Fruit fly (Drosophila melanogaster) whole organism, embryonic: Measurements from ENCODE around the gene Grasp65.

Experiments
- Antp ChIP-seq: fragments of 200-800 bp; sonication (Bioruptor generic); optimal IDR thresholded peaks from 3 replicates; lab custom pipeline; 2016; ENCODE audit warnings: missing biosample characterization, missing genetic modification characterization
- Asciz ChIP-seq: fragments of 200-800 bp; sonication (Bioruptor generic); optimal IDR thresholded peaks from 2 replicates; lab custom pipeline; 2017; ENCODE audit warnings: missing biosample characterization, mild to moderate bottlenecking, missing genetic modification characterization, missing genetic modification reagents
- CG10209 ChIP-seq: fragments of 200-800 bp; sonication (Bioruptor generic); optimal IDR thresholded peaks from 3 replicates; lab custom pipeline; 2017; ENCODE audit warnings: missing biosample characterization, mild to moderate bottlenecking, missing genetic modification characterization, missing genetic modification reagents
- CG10979 ChIP-seq: fragments of 200-800 bp; sonication (Bioruptor generic); optimal IDR thresholded peaks from 2 replicates; lab custom pipeline; 2018; ENCODE audit warnings: missing biosample characterization, mild to moderate bottlenecking, missing genetic modification characterization, moderate library complexity
- CG11695 ChIP-seq: fragments of 200-800 bp; sonication (Bioruptor generic); IDR thresholded peaks from 3 replicates; pipeline ENCODE4 v1.3.6; 2022; ENCODE audit warnings: missing biosample characterization, missing genetic modification characterization
- CG13775 ChIP-seq: fragments of 200-800 bp; sonication (Bioruptor generic); optimal IDR thresholded peaks from 3 replicates; lab custom pipeline; 2017; ENCODE audit warnings: missing biosample characterization, mild to moderate bottlenecking, missing genetic modification characterization
- CG13894 ChIP-seq: fragments of 200-800 bp; sonication (Bioruptor generic); optimal IDR thresholded peaks from 3 replicates; lab custom pipeline; 2018; ENCODE audit warnings: missing biosample characterization, mild to moderate bottlenecking, missing genetic modification characterization, moderate library complexity
- CG14667 ChIP-seq: fragments of 200-800 bp; sonication (Bioruptor generic); IDR thresholded peaks from 2 replicates; pipeline ENCODE4 v1.3.6; 2022; ENCODE audit warnings: missing biosample characterization, missing genetic modification characterization
- CG16779 ChIP-seq: fragments of 200-800 bp; sonication (Bioruptor generic); IDR thresholded peaks from 2 replicates; pipeline ENCODE4 v1.3.6; 2022; ENCODE audit warnings: missing biosample characterization, missing genetic modification characterization
- CG16863 ChIP-seq: fragments of 200-800 bp; sonication (Bioruptor generic); optimal IDR thresholded peaks from 3 replicates; lab custom pipeline; 2016; ENCODE audit warnings: missing biosample characterization, missing genetic modification characterization
- CG17328 ChIP-seq: fragments of 200-800 bp; sonication (Bioruptor generic); IDR thresholded peaks from 2 replicates; pipeline ENCODE4 v1.3.6; 2022; ENCODE audit warnings: missing biosample characterization, missing genetic modification characterization
- CG17829 ChIP-seq: fragments of 200-800 bp; optimal IDR thresholded peaks from 2 replicates; lab custom pipeline; 2019; ENCODE audit warnings: missing biosample characterization, mild to moderate bottlenecking, missing genetic modification characterization, moderate library complexity
- CG31224 ChIP-seq: fragments of 200-800 bp; sonication (Bioruptor generic); IDR thresholded peaks from 2 replicates; pipeline ENCODE4 v1.3.6; 2022; ENCODE audit warnings: missing biosample characterization, missing genetic modification characterization
- CG4282 ChIP-seq: fragments of 200-800 bp; sonication (Bioruptor generic); optimal IDR thresholded peaks from 2 replicates; lab custom pipeline; 2016; ENCODE audit warnings: missing biosample characterization, missing genetic modification characterization
- CG4360 ChIP-seq: fragments of 200-800 bp; sonication (Bioruptor generic); IDR thresholded peaks from 2 replicates; pipeline ENCODE4 v1.3.6; 2022; ENCODE audit warnings: missing biosample characterization, missing genetic modification characterization
- CG4820 ChIP-seq: fragments of 200-800 bp; sonication (Bioruptor generic); optimal IDR thresholded peaks from 3 replicates; lab custom pipeline; 2016; ENCODE audit warnings: missing biosample characterization, missing genetic modification characterization
- CG6813 ChIP-seq: fragments of 200-800 bp; sonication (Bioruptor generic); optimal IDR thresholded peaks from 2 replicates; lab custom pipeline; 2017; ENCODE audit warnings: missing biosample characterization, missing genetic modification characterization, mild to moderate bottlenecking, moderate library complexity, missing genetic modification reagents
- CG8388 ChIP-seq: fragments of 200-800 bp; sonication (Bioruptor generic); optimal IDR thresholded peaks from 2 replicates; lab custom pipeline; 2019; ENCODE audit warnings: missing biosample characterization, mild to moderate bottlenecking, missing genetic modification characterization, moderate library complexity
- CG9727 ChIP-seq: fragments of 200-800 bp; sonication (Bioruptor generic); optimal IDR thresholded peaks from 3 replicates; lab custom pipeline; 2017; ENCODE audit warnings: missing biosample characterization, mild to moderate bottlenecking, missing genetic modification characterization
- Fer3 ChIP-seq: fragments of 200-800 bp; sonication (Bioruptor generic); optimal IDR thresholded peaks from 2 replicates; lab custom pipeline; 2018; ENCODE audit warnings: missing biosample characterization, mild to moderate bottlenecking, missing genetic modification characterization, moderate library complexity
- Gug ChIP-seq: fragments of 200-800 bp; sonication (Bioruptor generic); IDR thresholded peaks from 4 replicates; pipeline ENCODE4 v1.3.6; 2022; ENCODE audit warnings: missing biosample characterization, missing genetic modification characterization
- Hand ChIP-seq: fragments of 200-800 bp; sonication (Bioruptor generic); optimal IDR thresholded peaks from 2 replicates; lab custom pipeline; 2017; ENCODE audit warnings: mild to moderate bottlenecking, missing biosample characterization, missing genetic modification reagents, missing genetic modification characterization
- Kr ChIP-seq: fragments of 200-800 bp; sonication (Bioruptor generic); optimal IDR thresholded peaks from 2 replicates; lab custom pipeline; 2017; ENCODE audit warnings: missing biosample characterization, mild to moderate bottlenecking, missing genetic modification characterization
- Poxn ChIP-seq: fragments of 200-800 bp; sonication (Bioruptor generic); IDR thresholded peaks from 2 replicates; pipeline ENCODE4 v1.3.6; 2022; ENCODE audit warnings: missing biosample characterization, missing genetic modification characterization
- Rfx ChIP-seq: fragments of 200-800 bp; sonication (Bioruptor generic); IDR thresholded peaks from 2 replicates; pipeline ENCODE4 v1.3.6; 2022; ENCODE audit warnings: missing biosample characterization, missing genetic modification characterization
- YL-1 ChIP-seq: fragments of 200-800 bp; sonication (Bioruptor generic); optimal IDR thresholded peaks from 3 replicates; lab custom pipeline; 2017; ENCODE audit warnings: missing biosample characterization, mild to moderate bottlenecking, missing genetic modification characterization
- cwo ChIP-seq: fragments of 200-800 bp; sonication (Bioruptor generic); optimal IDR thresholded peaks from 3 replicates; lab custom pipeline; 2017; ENCODE audit warnings: missing biosample characterization, missing genetic modification characterization, mild to moderate bottlenecking, moderate library complexity, missing genetic modification reagents
- dm ChIP-seq: fragments of 200-800 bp; sonication (Bioruptor generic); optimal IDR thresholded peaks from 3 replicates; lab custom pipeline; 2016; ENCODE audit warnings: missing biosample characterization, missing genetic modification characterization
- fd64A ChIP-seq: fragments of 200-800 bp; sonication (Bioruptor generic); optimal IDR thresholded peaks from 3 replicates; lab custom pipeline; 2018; ENCODE audit warnings: missing biosample characterization, mild to moderate bottlenecking, missing genetic modification characterization
- gsb-n ChIP-seq: fragments of 200-800 bp; sonication (Bioruptor generic); optimal IDR thresholded peaks from 3 replicates; lab custom pipeline; 2018; ENCODE audit warnings: missing biosample characterization, mild to moderate bottlenecking, missing genetic modification characterization
- ind ChIP-seq: fragments of 200-800 bp; sonication (Bioruptor generic); optimal IDR thresholded peaks from 3 replicates; lab custom pipeline; 2016; ENCODE audit warnings: missing biosample characterization, missing genetic modification characterization
- insv ChIP-seq, 2 experiments: fragments of 200-800 bp; sonication (Bioruptor generic); optimal IDR thresholded peaks; 3 replicates each; lab custom pipeline; 2016 to 2018; ENCODE audit warnings: missing biosample characterization in 2 of 2, missing genetic modification characterization in 2 of 2
- jing ChIP-seq: fragments of 200-800 bp; sonication (Bioruptor generic); optimal IDR thresholded peaks from 2 replicates; lab custom pipeline; 2018; ENCODE audit warnings: missing biosample characterization, mild to moderate bottlenecking, missing genetic modification characterization
- nmo ChIP-seq: fragments of 200-800 bp; sonication (Bioruptor generic); optimal IDR thresholded peaks from 2 replicates; lab custom pipeline; 2018; ENCODE audit warnings: missing biosample characterization, mild to moderate bottlenecking, missing genetic modification characterization, moderate library complexity
- odd ChIP-seq: fragments of 200-800 bp; sonication (Bioruptor generic); optimal IDR thresholded peaks from 2 replicates; lab custom pipeline; 2017; ENCODE audit warnings: missing biosample characterization, mild to moderate bottlenecking, missing genetic modification characterization
- pan ChIP-seq, 4 experiments: fragments of >200 bp in 3 of 4; fragments of 200-800 bp in 1 of 4; sonication (Bioruptor generic) in 1 of 4; optimal IDR thresholded peaks in 3 of 4; IDR thresholded peaks in 1 of 4; 2 replicates each; pipeline versions ENCODE4 v1.3.6 to Lab custom; 2017 to 2022; ENCODE audit warnings: missing biosample characterization in 2 of 4, missing genetic modification characterization in 2 of 4, mixed read lengths in 1 of 4
- pho ChIP-seq: fragments of 200-800 bp; sonication (Bioruptor generic); optimal IDR thresholded peaks from 2 replicates; lab custom pipeline; 2016; ENCODE audit warnings: missing biosample characterization, missing genetic modification characterization
- phol ChIP-seq: fragments of 200-800 bp; sonication (Bioruptor generic); optimal IDR thresholded peaks from 3 replicates; lab custom pipeline; 2018; ENCODE audit warnings: missing biosample characterization, mild to moderate bottlenecking, missing genetic modification characterization, moderate library complexity
- prd ChIP-seq, 3 experiments: fragments of >200 bp in 2 of 3; fragments of 200-800 bp in 1 of 3; sonication (Bioruptor generic) in 1 of 3; optimal IDR thresholded peaks in 2 of 3; IDR thresholded peaks in 1 of 3; 2 replicates in 2 of 3; 3 replicates in 1 of 3; pipeline versions ENCODE4 v1.3.6 to Lab custom; 2017 to 2022; ENCODE audit warnings: missing biosample characterization in 1 of 3, missing genetic modification characterization in 1 of 3
- row ChIP-seq: fragments of 200-800 bp; sonication (Bioruptor generic); IDR thresholded peaks from 3 replicates; pipeline ENCODE4 v1.3.6; 2022; ENCODE audit warnings: missing biosample characterization, missing genetic modification characterization
- sd ChIP-seq: fragments of 200-800 bp; sonication (Bioruptor generic); optimal IDR thresholded peaks from 3 replicates; lab custom pipeline; 2018; ENCODE audit warnings: missing biosample characterization, mild to moderate bottlenecking, missing genetic modification characterization, moderate library complexity
- sens ChIP-seq: fragments of 200-800 bp; sonication (Bioruptor generic); peaks from one replicate; lab custom pipeline; 2016; ENCODE audit warnings: missing biosample characterization, missing genetic modification characterization
- seq ChIP-seq: fragments of 200-800 bp; sonication (Bioruptor generic); IDR thresholded peaks from 2 replicates; pipeline ENCODE4 v1.3.6; 2022; ENCODE audit warnings: missing biosample characterization, missing genetic modification characterization
- tio ChIP-seq: fragments of 200-800 bp; sonication (Bioruptor generic); optimal IDR thresholded peaks from 2 replicates; lab custom pipeline; 2017; ENCODE audit warnings: missing biosample characterization, missing genetic modification characterization, inconsistent platforms
- twi ChIP-seq: fragments of 200-800 bp; optimal IDR thresholded peaks from 2 replicates; lab custom pipeline; 2019; ENCODE audit warnings: missing biosample characterization, mild to moderate bottlenecking, missing genetic modification characterization, moderate library complexity
- vfl ChIP-seq: fragments of 200-800 bp; sonication (Bioruptor generic); optimal IDR thresholded peaks from 2 replicates; lab custom pipeline; 2016; ENCODE audit warnings: missing biosample characterization, missing genetic modification characterization
- vnd ChIP-seq: fragments of 200-800 bp; sonication (Bioruptor generic); IDR thresholded peaks from 3 replicates; pipeline ENCODE4 v1.3.6; 2022; ENCODE audit warnings: missing biosample characterization, missing genetic modification characterization; ENCODE audit not compliant: partially characterized antibody
- wdn ChIP-seq: fragments of 200-800 bp; sonication (Bioruptor generic); IDR thresholded peaks from 2 replicates; pipeline ENCODE4 v1.3.6; 2022; ENCODE audit warnings: missing biosample characterization, missing genetic modification characterization
- yki ChIP-seq: fragments of >200 bp; optimal IDR thresholded peaks from 3 replicates; lab custom pipeline; 2018

Grasp65 gene

DNA sequence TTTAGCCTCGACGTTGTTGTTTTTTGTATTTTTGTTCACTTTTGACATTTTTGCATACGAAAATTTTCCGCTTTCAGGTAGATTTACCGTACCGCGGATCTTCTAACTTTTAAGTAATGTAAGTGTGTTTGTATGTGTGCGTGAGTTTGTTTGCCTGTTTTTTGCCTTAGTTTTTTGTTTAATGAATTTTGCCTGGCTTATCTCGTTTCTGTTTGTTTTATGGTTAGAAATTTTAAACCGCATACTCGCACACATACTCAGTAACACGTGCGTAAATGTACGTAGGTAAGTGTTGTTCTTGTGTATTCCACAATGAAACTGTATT is 27.1 kb upstream of the Grasp65 start (continued):
- TF ChIP-seq fd64A (no peak), Gug (GFP tag; lab: Robert Waterston, UW) (no peak), CG14667 (GFP tag; lab: Robert Waterston, UW) (no peak), Kr (GFP tag; lab: Kevin White, UChicago) (peak; percentile 6), YL-1 (GFP tag; lab: Kevin White, UChicago) (no peak), Fer3 (tag; lab: Kevin White, UChicago) (no peak), yki (lab: Kevin White, UChicago) (no peak), vnd (GFP tag; lab: Robert Waterston, UW) (no peak), jing (no peak), CG16779 (GFP tag; lab: Robert Waterston, UW) (no peak), CG13894 (tag; lab: Kevin White, UChicago) (peak; percentile 43), vfl (no peak), nmo (GFP tag; lab: Kevin White, UChicago) (no peak), insv (GFP tag; optimal IDR thresholded peaks at IDR 0.05; lab: Kevin White, UChicago) (no peak), CG4360 (GFP tag; lab: Robert Waterston, UW) (peak; percentile 70; the same call in 1 of the 2 replicates), cwo (peak; percentile 71), twi (peak; percentile 5), CG11695 (GFP tag; lab: Robert Waterston, UW) (0 out of 3 replicates have a peak, but pooled peaks have one; percentile 6), Poxn (GFP tag; lab: Robert Waterston, UW) (no peak)

DNA sequence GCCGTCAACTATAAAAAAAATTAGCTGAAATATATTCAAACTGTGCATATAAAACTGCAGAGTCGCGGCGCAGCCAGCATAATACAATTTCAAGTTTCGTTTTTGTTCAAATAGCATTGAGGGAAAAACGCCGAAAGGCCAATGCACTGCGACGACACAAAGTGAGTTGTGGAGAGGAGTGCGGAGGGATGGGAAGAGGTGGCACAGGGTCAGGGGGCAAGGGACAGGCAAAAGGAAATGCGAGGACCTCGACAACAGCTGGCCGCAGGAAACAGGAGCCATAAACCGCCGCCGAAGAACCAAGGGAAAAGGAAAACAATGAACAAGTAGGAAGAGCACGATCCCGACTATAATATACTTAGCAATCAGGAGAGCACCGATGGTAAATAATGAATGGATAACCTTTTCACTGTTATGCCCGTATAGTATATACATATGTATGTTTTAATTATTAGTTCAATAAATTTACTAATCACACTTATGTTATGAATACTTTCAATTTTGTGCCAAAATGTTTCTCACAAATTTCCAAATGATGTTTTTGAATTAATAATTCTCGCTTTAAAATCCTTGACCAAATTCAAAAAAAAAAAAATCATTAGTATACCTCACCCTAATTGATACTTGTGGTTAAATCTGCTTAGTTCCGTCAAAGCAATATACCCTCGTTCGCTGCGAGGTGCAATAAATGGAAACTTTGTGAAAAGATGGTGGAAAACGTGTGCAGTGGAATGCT is 26.0 kb upstream of the Grasp65 start:
- TF ChIP-seq seq (GFP tag; lab: Robert Waterston, UW) (no peak), CG10979 (tag; lab: Kevin White, UChicago) (peak; percentile 55), CG10209 (GFP tag; lab: Kevin White, UChicago) (peak; percentile 45), gsb-n (peak; percentile 31), Rfx (GFP tag; lab: Robert Waterston, UW) (no peak), odd (peak; percentile 26), pho (no peak), CG4282 (GFP tag; lab: Kevin White, UChicago) (no peak), Asciz (GFP tag; lab: Kevin White, UChicago) (peak; percentile 44), CG17328 (GFP tag; lab: Robert Waterston, UW) (0 out of 2 replicates have a peak, but pooled peaks have one; percentile 25), CG13775 (GFP tag; lab: Kevin White, UChicago) (peak; percentile 52), CG6813 (peak; percentile 11), dm (peak; percentile 13), tio (peak; percentile 71), sd (tag; lab: Kevin White, UChicago) (no peak), phol (tag; lab: Kevin White, UChicago) (peak; percentile 77), CG4820 (GFP tag; lab: Kevin White, UChicago) (peak; percentile 1), CG17829 (tag; lab: Kevin White, UChicago) (peak; percentile 22), sens (GFP tag; lab: Kevin White, UChicago) (peak; percentile 90), Hand (GFP tag; lab: Kevin White, UChicago) (no peak), CG16863 (peak; percentile 16), wdn (GFP tag; lab: Robert Waterston, UW) (no peak), ind (GFP tag; lab: Kevin White, UChicago) (peak; percentile 9), prd (optimal IDR thresholded peaks at IDR 0.05; lab: Kevin White, UChicago) (no peak), prd (GFP tag; IDR thresholded peaks at IDR 0.05; lab: Robert Waterston, UW) (no peak; the same call in 2 of the 3 replicates), CG9727 (GFP tag; lab: Kevin White, UChicago) (peak; percentile 79), pan (optimal IDR thresholded peaks at IDR 0.05; lab: Kevin White, UChicago) (peak in 1 of 2 experiments; percentile 73), pan (GFP tag; optimal IDR thresholded peaks at IDR 0.05 in 1 of 2, IDR thresholded peaks at IDR 0.05 in 1 of 2) (no peak), CG8388 (GFP tag; lab: Kevin White, UChicago) (peak; percentile 52), row (GFP tag; lab: Robert Waterston, UW) (peak; percentile 55), CG31224 (GFP tag; lab: Robert Waterston, UW) (no peak), nmo (GFP tag; lab: Kevin White, UChicago) (peak; percentile 69), Antp (GFP tag; lab: Kevin White, UChicago) (no peak)
